Worm (Caenorhabditis elegans) whole organism, L3 larva: ENCODE measurements around the gene ZK622.1.

Source experiments
- nhr-11 ChIP-seq: fragments of 150-350 bp; optimal IDR thresholded peaks from 2 replicates; lab custom pipeline; 2014; ENCODE audit warnings: missing biosample characterization, missing genetic modification characterization
- unc-62 ChIP-seq: fragments of 150-350 bp; sonication (generic microtip); optimal IDR thresholded peaks from 4 replicates; lab custom pipeline; 2014; ENCODE audit warnings: missing biosample characterization, missing genetic modification reagents, missing genetic modification characterization
- ztf-11 ChIP-seq: fragments of 150-350 bp; optimal IDR thresholded peaks from 2 replicates; lab custom pipeline; 2014; ENCODE audit warnings: missing biosample characterization, missing genetic modification characterization

DNA sequence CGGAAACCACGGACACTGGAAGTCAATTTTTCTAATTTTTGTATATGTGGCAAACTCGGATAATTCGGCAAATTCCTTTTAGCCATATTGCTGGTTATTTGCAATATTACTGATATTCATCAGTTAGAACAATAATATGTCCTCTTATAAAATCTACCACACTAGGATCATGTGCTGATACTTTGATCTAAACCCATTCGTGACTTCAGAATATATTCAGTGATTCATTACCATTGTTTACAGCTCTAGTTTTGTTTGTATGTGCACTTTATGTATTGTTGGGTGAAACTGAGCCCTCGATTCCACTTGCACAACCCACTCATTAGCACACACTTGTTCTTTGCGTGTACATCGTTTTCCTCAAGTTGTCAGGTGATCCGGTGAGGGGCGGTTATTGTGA, 12.6 kb downstream of the ZK622.1 start:
- TF ChIP-seq ztf-11 (tag; lab: Kevin White, UChicago) (no peak), unc-62 (no peak), nhr-11 (tag; lab: Kevin White, UChicago) (no peak)
